Worm (Caenorhabditis elegans) whole organism, L1 larva: Measurements from ENCODE around the gene hecw-1.

Experiments
- F16B12.6 ChIP-seq: fragments of 150-350 bp; optimal IDR thresholded peaks from 2 replicates; lab custom pipeline; 2014; ENCODE audit warnings: missing biosample characterization, missing genetic modification characterization
- blmp-1 ChIP-seq: fragments of 150-350 bp; optimal IDR thresholded peaks from 2 replicates; lab custom pipeline; 2014; ENCODE audit warnings: missing biosample characterization, missing genetic modification characterization
- fkh-8 ChIP-seq: sonication (generic microtip); optimal IDR thresholded peaks from 2 replicates; lab custom pipeline; 2016; ENCODE audit warnings: mild to moderate bottlenecking, missing genetic modification characterization, missing compliant biosample characterization
- rnt-1 ChIP-seq: sonication (generic microtip); optimal IDR thresholded peaks from 2 replicates; lab custom pipeline; 2016; ENCODE audit warnings: mild to moderate bottlenecking, missing genetic modification characterization, moderate library complexity, missing compliant biosample characterization
- zip-4 ChIP-seq: fragments of 200-800 bp; sonication (Bioruptor generic); optimal IDR thresholded peaks from 2 replicates; lab custom pipeline; 2018; ENCODE audit warnings: mild to moderate bottlenecking, missing genetic modification characterization, moderate library complexity, missing compliant biosample characterization

DNA sequence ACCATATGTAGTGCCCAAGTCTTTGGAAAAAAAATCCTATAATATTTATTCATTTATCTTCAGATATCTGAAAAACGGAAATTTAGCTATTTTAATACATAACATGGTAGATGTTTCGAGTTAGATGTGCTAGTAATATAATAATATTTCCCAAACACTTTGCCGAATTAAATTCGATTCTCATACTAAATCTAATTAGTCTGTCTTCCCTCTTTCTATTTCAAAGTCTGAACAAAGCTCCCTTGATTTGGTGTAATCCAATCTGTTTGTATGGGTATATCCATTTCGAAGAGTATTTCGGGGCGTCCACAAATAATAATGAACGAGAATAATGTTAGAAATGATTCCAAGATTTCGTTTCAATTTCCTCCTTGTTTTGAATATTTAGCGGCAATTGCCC lies 24.6 kb upstream of the hecw-1 start:
- TF ChIP-seq rnt-1 (tag; lab: Kevin White, UChicago) (no peak), fkh-8 (tag; lab: Kevin White, UChicago) (no peak), blmp-1 (no peak), F16B12.6 (tag; lab: Kevin White, UChicago) (no peak), zip-4 (GFP tag; lab: Kevin White, UChicago) (no peak)
